Worm (Caenorhabditis elegans) whole organism, L4 larva: ENCODE results near the gene abhd-5.1.
A peak's percentile ranks its signal among the peaks of the same experiment; 100 is the strongest.

ENCODE experiments used
- jun-1 ChIP-seq: fragments of 150-350 bp; optimal IDR thresholded peaks from 2 replicates; lab custom pipeline; 2014; ENCODE audit warnings: missing biosample characterization, missing genetic modification reagents, missing genetic modification characterization
- lsy-2 ChIP-seq, 2 experiments: fragments of 150-350 bp in 1 of 2; sonication (generic microtip) in 1 of 2; optimal IDR thresholded peaks; 2 replicates each; lab custom pipeline; 2014 to 2017; ENCODE audit warnings: missing biosample characterization in 2 of 2, missing genetic modification characterization in 2 of 2
- madf-9 ChIP-seq: fragments of 200-800 bp; sonication (Bioruptor generic); conservative IDR thresholded peaks from 2 replicates; pipeline ENCODE4 v1.3.6; 2022; ENCODE audit warnings: missing genetic modification reagents, missing genetic modification characterization, missing compliant biosample characterization

DNA sequence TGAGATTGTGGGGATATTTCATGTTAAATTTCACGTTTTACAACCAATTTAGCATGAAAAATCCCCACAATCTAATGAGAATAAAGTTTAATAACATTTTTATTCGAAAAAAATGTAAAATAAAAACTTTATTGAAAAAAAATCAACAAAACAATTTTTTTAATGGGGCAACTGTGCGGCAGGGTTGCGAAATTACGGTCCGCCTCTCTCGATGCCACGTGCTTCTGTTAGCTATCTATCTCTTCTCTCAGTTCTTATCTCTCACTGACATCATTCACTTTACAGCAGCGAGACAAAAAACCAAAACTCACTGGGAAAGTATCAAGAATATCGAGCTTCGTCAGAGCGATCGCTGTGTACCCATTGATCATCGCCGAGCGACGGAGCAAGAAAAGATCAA, 26.9 kb upstream of the abhd-5.1 start:
- TF ChIP-seq lsy-2 (tag; optimal IDR thresholded peaks at IDR 0.05; lab: Kevin White, UChicago) = peak in 1 of 2 experiments; percentile 14
- no peak for TF ChIP-seq jun-1 (tag; lab: Kevin White, UChicago)
- TF ChIP-seq madf-9 = no peak
